Worm (Caenorhabditis elegans): ENCODE results near the gene srx-60.

DNA sequence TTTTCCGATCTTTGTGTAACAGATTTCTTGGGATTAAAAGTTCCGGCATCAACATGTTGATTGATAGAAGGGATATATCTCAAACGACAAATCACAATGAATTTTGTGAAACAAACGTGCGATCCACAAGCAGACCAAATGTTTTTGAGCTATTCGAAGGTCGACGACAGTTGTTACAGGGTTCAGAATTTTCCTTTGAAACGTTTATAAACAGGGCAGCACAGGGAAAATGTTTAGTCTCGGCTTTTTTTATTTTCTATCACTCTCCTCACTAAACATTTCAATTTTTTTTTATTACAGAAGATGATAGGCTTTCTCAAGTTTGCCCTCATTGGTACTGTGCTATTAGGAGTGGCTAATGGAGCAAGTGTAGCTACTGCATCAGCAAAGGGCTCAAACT lies 35.7 kb upstream of the srx-60 start, which contains the start of gene exc-13:
- TF ChIP-seq him-1 (tag; optimal IDR thresholded peaks at IDR 0.05) (no peak), dao-5 (tag; optimal IDR thresholded peaks at IDR 0.05) (no peak), W03F9.2 (tag; optimal IDR thresholded peaks at IDR 0.05) (no peak)
